Fruit fly (Drosophila melanogaster) whole organism, embryonic: Measurements from ENCODE around the gene CG4733.

Experiments
- Abd-B ChIP-seq: fragments of 200-800 bp; sonication (Bioruptor generic); optimal IDR thresholded peaks from 2 replicates; lab custom pipeline; 2018; ENCODE audit warnings: missing biosample characterization, mild to moderate bottlenecking, missing genetic modification characterization, moderate library complexity
- Bteb2 ChIP-seq: fragments of 200-800 bp; sonication (Bioruptor generic); optimal IDR thresholded peaks from 2 replicates; lab custom pipeline; 2016; ENCODE audit warnings: missing biosample characterization, missing genetic modification characterization
- CG10321 ChIP-seq: fragments of 200-800 bp; sonication (Bioruptor generic); IDR thresholded peaks from 2 replicates; pipeline ENCODE4 v1.3.6; 2022; ENCODE audit warnings: missing biosample characterization, missing genetic modification characterization
- CG14965 ChIP-seq: fragments of 200-800 bp; sonication (Bioruptor generic); optimal IDR thresholded peaks from 2 replicates; lab custom pipeline; 2016; ENCODE audit warnings: missing biosample characterization, missing genetic modification characterization, borderline replicate concordance
- CG15073 ChIP-seq: fragments of 200-800 bp; sonication (Bioruptor generic); optimal IDR thresholded peaks from 2 replicates; lab custom pipeline; 2016; ENCODE audit warnings: missing biosample characterization, missing genetic modification characterization
- CG15601 ChIP-seq: fragments of 200-800 bp; sonication (Bioruptor generic); optimal IDR thresholded peaks from 3 replicates; lab custom pipeline; 2019; ENCODE audit warnings: missing biosample characterization, mild to moderate bottlenecking, missing genetic modification characterization, moderate library complexity
- CG1602 ChIP-seq: fragments of 200-800 bp; sonication (Bioruptor generic); optimal IDR thresholded peaks from 3 replicates; lab custom pipeline; 2016; ENCODE audit warnings: missing biosample characterization, missing genetic modification characterization
- CG17612 ChIP-seq: fragments of 200-800 bp; sonication (Bioruptor generic); IDR thresholded peaks from 2 replicates; pipeline ENCODE4 v1.3.6; 2022; ENCODE audit warnings: missing biosample characterization, missing genetic modification characterization
- CG18476 ChIP-seq: fragments of 200-800 bp; sonication (Bioruptor generic); optimal IDR thresholded peaks from 2 replicates; lab custom pipeline; 2016; ENCODE audit warnings: missing biosample characterization, mild to moderate bottlenecking, missing genetic modification characterization
- CG2202 ChIP-seq: fragments of 200-800 bp; sonication (Bioruptor generic); optimal IDR thresholded peaks from 2 replicates; lab custom pipeline; 2018; ENCODE audit warnings: missing biosample characterization, mild to moderate bottlenecking, missing genetic modification characterization
- CG2678 ChIP-seq: fragments of 200-800 bp; sonication (Bioruptor generic); optimal IDR thresholded peaks from 3 replicates; lab custom pipeline; 2019; ENCODE audit warnings: missing biosample characterization, mild to moderate bottlenecking, missing genetic modification characterization, moderate library complexity
- CG33557 ChIP-seq: fragments of 200-800 bp; sonication (Bioruptor generic); optimal IDR thresholded peaks from 2 replicates; lab custom pipeline; 2019; ENCODE audit warnings: missing biosample characterization, mild to moderate bottlenecking, missing genetic modification characterization, moderate library complexity
- CG42726 ChIP-seq: fragments of 200-800 bp; sonication (Bioruptor generic); IDR thresholded peaks from 2 replicates; pipeline ENCODE4 v1.3.6; 2022; ENCODE audit warnings: missing biosample characterization, missing genetic modification characterization; ENCODE audit not compliant: partially characterized antibody
- CG7786 ChIP-seq: fragments of 200-800 bp; sonication (Bioruptor generic); optimal IDR thresholded peaks from 2 replicates; lab custom pipeline; 2016; ENCODE audit warnings: missing biosample characterization, missing genetic modification characterization
- CG8478 ChIP-seq: fragments of >200 bp; optimal IDR thresholded peaks from 2 replicates; lab custom pipeline; 2018
- CG9215 ChIP-seq: fragments of 200-800 bp; sonication (Bioruptor generic); IDR thresholded peaks from 2 replicates; pipeline ENCODE4 v1.3.6; 2022; ENCODE audit warnings: missing biosample characterization, missing genetic modification characterization
- CG9727 ChIP-seq: fragments of 200-800 bp; sonication (Bioruptor generic); optimal IDR thresholded peaks from 3 replicates; lab custom pipeline; 2017; ENCODE audit warnings: missing biosample characterization, mild to moderate bottlenecking, missing genetic modification characterization
- CTCF ChIP-seq: fragments of 200-800 bp; sonication (Bioruptor generic); optimal IDR thresholded peaks from 2 replicates; lab custom pipeline; 2017; ENCODE audit warnings: missing biosample characterization, mild to moderate bottlenecking, missing genetic modification characterization, moderate library complexity
- Camta ChIP-seq: fragments of 200-800 bp; sonication (Bioruptor generic); optimal IDR thresholded peaks from 2 replicates; lab custom pipeline; 2016; ENCODE audit warnings: missing biosample characterization, missing genetic modification characterization
- D ChIP-seq, 2 experiments: fragments of 200-800 bp in 1 of 2; fragments of >200 bp in 1 of 2; sonication (Bioruptor generic) in 1 of 2; optimal IDR thresholded peaks; 2 replicates in 1 of 2; 3 replicates in 1 of 2; lab custom pipeline; 2017; ENCODE audit warnings: mild to moderate bottlenecking in 1 of 2, missing biosample characterization in 1 of 2, missing genetic modification characterization in 1 of 2, missing genetic modification reagents in 1 of 2
- Deaf1 ChIP-seq: fragments of 200-800 bp; optimal IDR thresholded peaks from 3 replicates; lab custom pipeline; 2019; ENCODE audit warnings: missing biosample characterization, mild to moderate bottlenecking, missing genetic modification characterization, moderate library complexity
- Ets97D ChIP-seq: fragments of 200-800 bp; sonication (Bioruptor generic); optimal IDR thresholded peaks from 3 replicates; lab custom pipeline; 2016; ENCODE audit warnings: missing biosample characterization, missing genetic modification characterization
- HHEX ChIP-seq: fragments of 200-800 bp; sonication (Bioruptor generic); optimal IDR thresholded peaks from 3 replicates; lab custom pipeline; 2017; ENCODE audit warnings: missing biosample characterization, mild to moderate bottlenecking, missing genetic modification characterization, missing genetic modification reagents
- HmgZ ChIP-seq: fragments of 200-800 bp; sonication (Bioruptor generic); optimal IDR thresholded peaks from 2 replicates; lab custom pipeline; 2018; ENCODE audit warnings: missing biosample characterization, mild to moderate bottlenecking, missing genetic modification characterization
- Lhr ChIP-seq: fragments of 200-800 bp; sonication (Bioruptor generic); optimal IDR thresholded peaks from 3 replicates; lab custom pipeline; 2017; ENCODE audit warnings: mild to moderate bottlenecking, missing biosample characterization, missing genetic modification reagents, missing genetic modification characterization
- Lim3 ChIP-seq: fragments of 200-800 bp; sonication (Bioruptor generic); IDR thresholded peaks from 2 replicates; pipeline ENCODE4 v1.3.6; 2022; ENCODE audit warnings: missing biosample characterization, missing genetic modification characterization
- Lpt ChIP-seq: fragments of >200 bp; optimal IDR thresholded peaks from 2 replicates; lab custom pipeline; 2018; ENCODE audit warnings: missing biosample characterization, missing genetic modification characterization
- MBD-R2 ChIP-seq: fragments of 200-800 bp; sonication (Bioruptor generic); IDR thresholded peaks from 2 replicates; pipeline ENCODE4 v1.3.6; 2022; ENCODE audit warnings: missing biosample characterization, missing genetic modification characterization
- Med ChIP-seq: fragments of 200-800 bp; sonication (Bioruptor generic); peaks from one replicate; lab custom pipeline; 2016; ENCODE audit warnings: missing biosample characterization, missing genetic modification characterization, mild to moderate bottlenecking, inconsistent platforms, moderate library complexity
- Meics ChIP-seq: fragments of 200-800 bp; sonication (Bioruptor generic); optimal IDR thresholded peaks from 2 replicates; lab custom pipeline; 2017; ENCODE audit warnings: missing biosample characterization, mild to moderate bottlenecking, missing genetic modification characterization
- Mes4 ChIP-seq: fragments of 200-800 bp; sonication (Bioruptor generic); optimal IDR thresholded peaks from 2 replicates; lab custom pipeline; 2016; ENCODE audit warnings: missing biosample characterization, missing genetic modification characterization
- ap ChIP-seq: fragments of 200-800 bp; sonication (Bioruptor generic); IDR thresholded peaks from 2 replicates; pipeline ENCODE4 v1.3.6; 2022; ENCODE audit warnings: missing biosample characterization, missing genetic modification characterization
- corto ChIP-seq: fragments of 200-800 bp; sonication (Bioruptor generic); optimal IDR thresholded peaks from 2 replicates; lab custom pipeline; 2016; ENCODE audit warnings: missing biosample characterization, mild to moderate bottlenecking, missing genetic modification characterization, moderate library complexity
- dpn ChIP-seq, 2 experiments: fragments of 200-800 bp; sonication (Bioruptor generic); optimal IDR thresholded peaks; 3 replicates each; lab custom pipeline; 2016; ENCODE audit warnings: missing biosample characterization in 2 of 2, missing genetic modification characterization in 2 of 2
- exex ChIP-seq: fragments of 200-800 bp; sonication (Bioruptor generic); optimal IDR thresholded peaks from 4 replicates; lab custom pipeline; 2018; ENCODE audit warnings: missing biosample characterization, mild to moderate bottlenecking, missing genetic modification characterization, moderate library complexity
- gem ChIP-seq: fragments of 200-800 bp; sonication (Bioruptor generic); optimal IDR thresholded peaks from 2 replicates; lab custom pipeline; 2019; ENCODE audit warnings: missing biosample characterization, mild to moderate bottlenecking, missing genetic modification characterization, moderate library complexity
- hb ChIP-seq: fragments of 200-800 bp; sonication (Bioruptor generic); IDR thresholded peaks from 3 replicates; pipeline ENCODE4 v1.3.6; 2022; ENCODE audit warnings: missing biosample characterization, missing genetic modification characterization; ENCODE audit not compliant: partially characterized antibody
- jing ChIP-seq: fragments of 200-800 bp; sonication (Bioruptor generic); optimal IDR thresholded peaks from 2 replicates; lab custom pipeline; 2018; ENCODE audit warnings: missing biosample characterization, mild to moderate bottlenecking, missing genetic modification characterization
- kay ChIP-seq: fragments of 200-800 bp; sonication (Bioruptor generic); optimal IDR thresholded peaks from 2 replicates; lab custom pipeline; 2016; ENCODE audit warnings: missing biosample characterization, missing genetic modification characterization
- klu ChIP-seq: fragments of 200-800 bp; sonication (Bioruptor generic); IDR thresholded peaks from 2 replicates; pipeline ENCODE4 v1.3.6; 2022; ENCODE audit warnings: missing biosample characterization, missing genetic modification characterization
- lbe ChIP-seq: fragments of 200-800 bp; sonication (Bioruptor generic); optimal IDR thresholded peaks from 2 replicates; lab custom pipeline; 2016; ENCODE audit warnings: missing biosample characterization, mild to moderate bottlenecking, missing genetic modification characterization
- lov ChIP-seq, 2 experiments: fragments of 200-800 bp in 1 of 2; fragments of >200 bp in 1 of 2; sonication (Bioruptor generic) in 1 of 2; IDR thresholded peaks in 1 of 2; optimal IDR thresholded peaks in 1 of 2; 2 replicates in 1 of 2; 3 replicates in 1 of 2; pipeline versions ENCODE4 v1.3.6 to Lab custom; 2017 to 2022; ENCODE audit warnings: missing biosample characterization in 1 of 2, missing genetic modification characterization in 1 of 2
- maf-S ChIP-seq: fragments of 200-800 bp; sonication (Bioruptor generic); optimal IDR thresholded peaks from 2 replicates; lab custom pipeline; 2016; ENCODE audit warnings: missing biosample characterization, missing genetic modification characterization
- mam ChIP-seq: fragments of 200-800 bp; sonication (Bioruptor generic); optimal IDR thresholded peaks from 3 replicates; lab custom pipeline; 2016; ENCODE audit warnings: missing biosample characterization, missing genetic modification characterization
- otp ChIP-seq: fragments of 200-800 bp; sonication (Bioruptor generic); IDR thresholded peaks from 3 replicates; pipeline ENCODE4, ENCODE4 v1.3.6; 2022; ENCODE audit warnings: missing biosample characterization, missing genetic modification characterization
- psq ChIP-seq: fragments of 200-800 bp; sonication (Bioruptor generic); optimal IDR thresholded peaks from 2 replicates; lab custom pipeline; 2017; ENCODE audit warnings: missing biosample characterization, missing genetic modification characterization
- rib ChIP-seq: fragments of 200-800 bp; sonication (Bioruptor generic); IDR thresholded peaks from 2 replicates; pipeline ENCODE4 v1.3.6; 2022; ENCODE audit warnings: missing biosample characterization, missing genetic modification characterization
- unpg ChIP-seq: fragments of 200-800 bp; sonication (Bioruptor generic); optimal IDR thresholded peaks from 3 replicates; lab custom pipeline; 2018; ENCODE audit warnings: missing biosample characterization, mild to moderate bottlenecking, missing genetic modification characterization, moderate library complexity
- vvl ChIP-seq: fragments of 200-800 bp; sonication (Bioruptor generic); IDR thresholded peaks from 2 replicates; pipeline ENCODE4 v1.3.6; 2022; ENCODE audit warnings: missing biosample characterization, missing genetic modification characterization

The CG4733 gene

DNA sequence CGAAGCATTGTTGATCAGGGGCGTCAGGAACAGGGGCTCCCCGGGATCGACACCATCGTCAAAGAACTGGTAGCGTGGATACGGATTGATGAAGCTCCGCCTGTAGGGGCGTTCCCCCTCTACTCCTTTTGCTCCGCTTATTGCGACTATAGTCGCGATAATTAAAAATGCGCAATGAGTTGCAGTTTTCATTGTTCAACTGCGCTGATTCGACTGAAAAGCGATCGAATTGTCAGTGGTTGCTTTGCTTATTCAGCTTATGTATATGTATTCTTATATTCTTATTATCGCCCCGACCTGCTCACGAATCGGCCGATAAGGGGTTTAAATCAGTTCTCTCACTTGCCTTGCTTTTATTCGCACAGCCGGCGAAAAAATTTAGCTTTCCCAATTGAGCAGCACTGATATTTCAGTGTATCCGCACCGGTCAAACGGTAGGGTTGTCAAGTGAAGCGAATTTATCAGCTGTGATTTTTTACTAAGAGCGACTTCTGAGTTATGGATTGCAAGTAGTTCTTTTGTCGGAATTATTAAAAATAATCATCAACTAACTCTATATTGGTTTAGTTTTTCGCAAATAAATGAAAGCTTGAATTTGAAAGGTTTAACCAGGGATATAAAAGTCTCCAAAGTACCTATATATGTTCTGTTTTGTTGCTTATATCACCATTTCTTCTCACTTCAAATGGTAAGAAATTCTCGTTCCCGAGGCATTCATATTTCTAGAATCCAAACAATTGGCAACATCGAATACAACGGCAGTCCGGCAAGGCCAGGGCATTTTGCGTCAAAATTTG is 26.3 kb upstream of the CG4733 start, which contains the start of the genes CG4572 and CG4686 (continued):
- TF ChIP-seq corto (GFP tag; lab: Kevin White, UChicago) (peak; percentile 76), Lim3 (GFP tag; lab: Robert Waterston, UW) (no peak), CG15073 (GFP tag; lab: Kevin White, UChicago) (no peak), CG15601 (tag; lab: Kevin White, UChicago) (peak; percentile 70), HHEX (GFP tag; lab: Kevin White, UChicago) (peak; percentile 68), mam (GFP tag; lab: Kevin White, UChicago) (peak; percentile 80), HmgZ (peak; percentile 66), MBD-R2 (GFP tag; lab: Robert Waterston, UW) (peak; percentile 60), vvl (GFP tag; lab: Robert Waterston, UW) (peak; percentile 71; the same call in 1 of the 2 replicates), jing (GFP tag; lab: Kevin White, UChicago) (peak; percentile 23), CG1602 (GFP tag; lab: Kevin White, UChicago) (peak; percentile 74), Bteb2 (peak; percentile 67), CTCF (GFP tag; lab: Kevin White, UChicago) (peak; percentile 11), CG10321 (GFP tag; lab: Robert Waterston, UW) (no peak), lbe (GFP tag; lab: Kevin White, UChicago) (no peak), hb (GFP tag; lab: Robert Waterston, UW) (no peak), CG2202 (tag; lab: Kevin White, UChicago) (peak; percentile 21), dpn (GFP tag; optimal IDR thresholded peaks at IDR 0.05; lab: Kevin White, UChicago) (peak; percentile 78 to 80), CG8478 (lab: Kevin White, UChicago) (no peak), Meics (peak; percentile 81), klu (GFP tag; lab: Robert Waterston, UW) (peak; percentile 75; the same call in 1 of the 2 replicates), unpg (GFP tag; lab: Kevin White, UChicago) (peak; percentile 68), Camta (GFP tag; lab: Kevin White, UChicago) (peak; percentile 38), CG42726 (GFP tag; lab: Robert Waterston, UW) (no peak), ap (GFP tag; lab: Robert Waterston, UW) (no peak), CG9215 (GFP tag; lab: Robert Waterston, UW) (peak; percentile 79), rib (GFP tag; lab: Robert Waterston, UW) (peak; percentile 92), Mes4 (GFP tag; lab: Kevin White, UChicago) (peak; percentile 74), kay (GFP tag; lab: Kevin White, UChicago) (no peak), D (optimal IDR thresholded peaks at IDR 0.05; lab: Kevin White, UChicago) (no peak), D (GFP tag; optimal IDR thresholded peaks at IDR 0.05; lab: Kevin White, UChicago) (peak; percentile 54), gem (tag; lab: Kevin White, UChicago) (peak; percentile 84), Lpt (GFP tag; lab: Kevin White, UChicago) (no peak), exex (tag; lab: Kevin White, UChicago) (peak; percentile 51), lov (optimal IDR thresholded peaks at IDR 0.05; lab: Kevin White, UChicago) (no peak), lov (GFP tag; IDR thresholded peaks at IDR 0.05; lab: Robert Waterston, UW) (no peak), CG9727 (peak; percentile 63), Abd-B (GFP tag; lab: Kevin White, UChicago) (peak; percentile 92), CG33557 (GFP tag; lab: Kevin White, UChicago) (peak; percentile 62), CG2678 (tag; lab: Kevin White, UChicago) (peak; percentile 82), maf-S (GFP tag; lab: Kevin White, UChicago) (peak; percentile 81), CG18476 (GFP tag; lab: Kevin White, UChicago) (peak; percentile 66), Med (GFP tag; lab: Kevin White, UChicago) (peak; percentile 96), otp (GFP tag; lab: Robert Waterston, UW) (no peak), Ets97D (GFP tag; lab: Kevin White, UChicago) (peak; percentile 40), Deaf1 (tag; lab: Kevin White, UChicago) (no peak), CG7786 (GFP tag; lab: Kevin White, UChicago) (peak; percentile 71), psq (GFP tag; lab: Kevin White, UChicago) (peak; percentile 8), CG17612 (GFP tag; lab: Robert Waterston, UW) (0 out of 2 replicates have a peak, but pooled peaks have one; percentile 49), CG14965 (GFP tag; lab: Kevin White, UChicago) (no peak), Lhr (GFP tag; lab: Kevin White, UChicago) (peak; percentile 48)
